Worm (Caenorhabditis elegans) whole organism, L1 larva: Measurements from ENCODE around the gene R11G1.11.
A peak's percentile ranks its signal among the peaks of the same experiment; 100 is the strongest.

Experiments used
- Y116A8C.19 ChIP-seq: sonication (generic microtip); optimal IDR thresholded peaks from 2 replicates; lab custom pipeline; 2016; ENCODE audit warnings: missing compliant biosample characterization, missing genetic modification characterization, borderline replicate concordance
- blmp-1 ChIP-seq: fragments of 150-350 bp; optimal IDR thresholded peaks from 2 replicates; lab custom pipeline; 2014; ENCODE audit warnings: missing biosample characterization, missing genetic modification characterization
- ceh-88 ChIP-seq: fragments of 200-800 bp; sonication (Bioruptor generic); IDR thresholded peaks from 2 replicates; pipeline ENCODE4 v1.3.6; 2022; ENCODE audit warnings: missing genetic modification characterization, missing compliant biosample characterization
- efl-1 ChIP-seq, 4 experiments: fragments of 150-350 bp; optimal IDR thresholded peaks in 3 of 4; peaks in 1 of 4; 1 replicate in 1 of 4; 2 replicates in 3 of 4; lab custom pipeline; 2014; ENCODE audit warnings: missing biosample characterization in 2 of 4, missing genetic modification characterization in 2 of 4, missing genetic modification reagents in 2 of 4
- hlh-4 ChIP-seq: sonication (generic microtip); optimal IDR thresholded peaks from 2 replicates; lab custom pipeline; 2016; ENCODE audit warnings: mild to moderate bottlenecking, missing genetic modification characterization, missing compliant biosample characterization
- irx-1 ChIP-seq: sonication (generic microtip); optimal IDR thresholded peaks from 2 replicates; lab custom pipeline; 2016; ENCODE audit warnings: missing genetic modification characterization, missing compliant biosample characterization
- isw-1 ChIP-seq: fragments of 200-800 bp; sonication (Bioruptor generic); IDR thresholded peaks from 2 replicates; pipeline ENCODE4 v1.3.6; 2022; ENCODE audit warnings: missing genetic modification characterization, missing compliant biosample characterization
- lin-39 ChIP-seq: fragments of 150-350 bp; optimal IDR thresholded peaks from 2 replicates; lab custom pipeline; 2014; ENCODE audit warnings: missing biosample characterization, missing genetic modification reagents, missing genetic modification characterization
- lir-3 ChIP-seq: sonication (generic microtip); optimal IDR thresholded peaks from 2 replicates; lab custom pipeline; 2016; ENCODE audit warnings: mild to moderate bottlenecking, missing genetic modification characterization, moderate library complexity, missing compliant biosample characterization; ENCODE audit not compliant: poor library complexity
- lsy-2 ChIP-seq, 2 experiments: fragments of 150-350 bp; optimal IDR thresholded peaks; 2 replicates each; lab custom pipeline; 2014; ENCODE audit warnings: missing biosample characterization in 2 of 2, missing genetic modification characterization in 2 of 2
- nhr-11 ChIP-seq: fragments of 150-350 bp; optimal IDR thresholded peaks from 2 replicates; lab custom pipeline; 2014; ENCODE audit warnings: missing biosample characterization, missing genetic modification characterization
- nhr-47 ChIP-seq: sonication (generic microtip); optimal IDR thresholded peaks from 2 replicates; lab custom pipeline; 2016; ENCODE audit warnings: mild to moderate bottlenecking, missing genetic modification characterization, moderate library complexity, missing compliant biosample characterization
- nhr-77 ChIP-seq: fragments of 150-350 bp; optimal IDR thresholded peaks from 2 replicates; lab custom pipeline; 2014; ENCODE audit warnings: missing biosample characterization, missing genetic modification characterization
- sptf-1 ChIP-seq: fragments of 150-350 bp; optimal IDR thresholded peaks from 2 replicates; lab custom pipeline; 2014; ENCODE audit warnings: missing biosample characterization, missing genetic modification characterization
- unc-30 ChIP-seq: sonication (generic microtip); optimal IDR thresholded peaks from 2 replicates; lab custom pipeline; 2017; ENCODE audit warnings: missing biosample characterization, missing genetic modification characterization
- unc-86 ChIP-seq: sonication (generic microtip); optimal IDR thresholded peaks from 2 replicates; lab custom pipeline; 2016; ENCODE audit warnings: missing genetic modification characterization, missing compliant biosample characterization
- ztf-11 ChIP-seq, 2 experiments: sonication (generic microtip); optimal IDR thresholded peaks; 2 replicates each; lab custom pipeline; 2016 to 2017; ENCODE audit warnings: missing genetic modification characterization in 2 of 2, missing biosample characterization in 1 of 2, missing compliant biosample characterization in 1 of 2

Gene R11G1.11

DNA sequence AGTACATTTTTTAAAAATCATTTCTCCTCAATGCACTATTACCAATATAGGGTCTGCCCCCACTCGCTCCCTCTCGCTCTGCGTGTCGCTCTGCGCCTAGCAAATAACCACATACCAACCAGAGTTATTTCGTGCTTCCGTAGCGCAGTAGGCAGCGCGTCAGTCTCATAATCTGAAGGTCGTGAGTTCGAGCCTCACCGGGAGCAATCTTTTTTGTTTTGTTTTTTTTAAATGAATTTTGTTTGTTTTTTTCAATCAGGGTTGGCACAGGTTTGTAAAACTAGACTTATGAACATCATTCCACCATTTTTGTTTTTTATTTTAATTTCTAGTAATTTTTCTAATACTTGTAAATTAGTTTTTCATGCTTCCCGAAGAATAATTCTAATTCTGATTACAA, 42.9 kb downstream of the R11G1.11 start (continued):
- TF ChIP-seq Y116A8C.19 = no peak
- peak; percentile 83 for TF ChIP-seq nhr-47 (tag; lab: Kevin White, UChicago)
- TF ChIP-seq unc-86 (tag; lab: Kevin White, UChicago) = peak; percentile 56
- TF ChIP-seq efl-1 (optimal IDR thresholded peaks at IDR 0.05; lab: Kevin White, UChicago) = peak; percentile 26 to 29
- TF ChIP-seq efl-1 (GFP tag; optimal IDR thresholded peaks at IDR 0.05 in 1 of 2; lab: Kevin White, UChicago) = peak in 1 of 2 experiments; percentile 94
- TF ChIP-seq sptf-1 (tag; lab: Kevin White, UChicago) = no peak
- TF ChIP-seq nhr-77 (tag; lab: Kevin White, UChicago) = no peak
- TF ChIP-seq irx-1 (tag; lab: Kevin White, UChicago) = peak; percentile 77
- no peak for TF ChIP-seq lir-3 (tag; lab: Kevin White, UChicago)
- peak; percentile 12 for TF ChIP-seq blmp-1
- no peak for TF ChIP-seq ceh-88 (GFP tag; lab: Robert Waterston, UW)
- peak in 1 of 2 experiments; percentile 56 for TF ChIP-seq ztf-11 (tag; optimal IDR thresholded peaks at IDR 0.05; lab: Kevin White, UChicago)

DNA sequence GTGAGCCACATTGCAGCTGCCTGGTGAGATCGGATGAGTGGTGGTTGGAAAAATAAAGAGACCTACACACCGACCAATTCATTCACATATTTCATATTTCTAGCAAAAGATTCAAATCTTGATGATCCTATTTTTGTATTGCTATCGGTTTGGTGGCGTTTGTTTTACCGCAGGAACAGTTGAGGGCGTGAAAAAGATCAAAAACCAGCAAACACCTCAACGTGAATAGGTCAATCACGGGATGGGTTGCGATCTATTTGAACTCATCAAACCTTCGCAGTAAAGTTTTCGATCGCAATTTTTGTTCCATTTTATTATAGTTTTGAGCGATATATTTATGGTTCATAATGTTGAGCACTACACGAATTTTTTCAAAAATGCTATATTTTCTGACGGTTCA, 47.1 kb downstream of the R11G1.11 start:
- TF ChIP-seq lin-39 (tag; lab: Kevin White, UChicago) (no peak), lsy-2 (tag; optimal IDR thresholded peaks at IDR 0.05; lab: Kevin White, UChicago) (no peak), hlh-4 (tag; lab: Kevin White, UChicago) (no peak), nhr-11 (tag; lab: Kevin White, UChicago) (no peak), isw-1 (GFP tag; lab: Robert Waterston, UW) (no peak), unc-30 (tag; lab: Kevin White, UChicago) (no peak)
